Worm (Caenorhabditis elegans) whole organism, L4 larva: ENCODE results near the gene sdz-38.

Source experiments
- D1046.2 ChIP-seq: fragments of 200-800 bp; sonication (Bioruptor generic); IDR thresholded peaks from 2 replicates; pipeline ENCODE4 v1.3.6; 2022; ENCODE audit warnings: missing genetic modification characterization, missing compliant biosample characterization
- F10B5.3 ChIP-seq: sonication (generic microtip); optimal IDR thresholded peaks from 2 replicates; lab custom pipeline; 2016; ENCODE audit warnings: mild to moderate bottlenecking, missing genetic modification characterization, missing compliant biosample characterization
- Y105C5A.15 ChIP-seq: fragments of 200-800 bp; sonication (Bioruptor generic); IDR thresholded peaks from 2 replicates; pipeline ENCODE4 v1.3.6; 2022; ENCODE audit warnings: missing genetic modification characterization, missing compliant biosample characterization
- Y48G9A.11 ChIP-seq: fragments of 200-800 bp; sonication (Bioruptor generic); IDR thresholded peaks from 2 replicates; pipeline ENCODE4 v1.3.6; 2022; ENCODE audit warnings: missing genetic modification reagents, missing genetic modification characterization, missing compliant biosample characterization
- Y5F2A.4 ChIP-seq: fragments of 200-800 bp; sonication (Bioruptor generic); optimal IDR thresholded peaks from 2 replicates; lab custom pipeline; 2018; ENCODE audit warnings: mild to moderate bottlenecking, missing genetic modification characterization, missing compliant biosample characterization
- ZK337.2 ChIP-seq: fragments of 200-800 bp; sonication (Bioruptor generic); IDR thresholded peaks from 2 replicates; pipeline ENCODE4 v1.3.6; 2022; ENCODE audit warnings: missing genetic modification reagents, missing genetic modification characterization, missing compliant biosample characterization
- aha-1 ChIP-seq: fragments of 150-350 bp; peaks from one replicate; lab custom pipeline; 2014; ENCODE audit warnings: missing biosample characterization, missing genetic modification characterization
- aly-2 ChIP-seq: sonication (generic microtip); optimal IDR thresholded peaks from 2 replicates; lab custom pipeline; 2018; ENCODE audit warnings: missing biosample characterization, missing genetic modification characterization
- ama-1 ChIP-seq: fragments of 150-350 bp; optimal IDR thresholded peaks from 2 replicates; lab custom pipeline; 2014; ENCODE audit warnings: inconsistent platforms, mixed read lengths
- arid-1 ChIP-seq: fragments of 200-800 bp; sonication (Bioruptor generic); conservative IDR thresholded peaks from 2 replicates; pipeline ENCODE4 v1.3.6; 2022; ENCODE audit warnings: missing genetic modification reagents, missing genetic modification characterization, missing compliant biosample characterization
- attf-4 ChIP-seq: sonication (generic microtip); optimal IDR thresholded peaks from 3 replicates; lab custom pipeline; 2017; ENCODE audit warnings: missing biosample characterization, missing genetic modification characterization
- ceh-20 ChIP-seq: fragments of 200-800 bp; sonication (Bioruptor generic); IDR thresholded peaks from 2 replicates; pipeline ENCODE4 v1.3.6; 2022; ENCODE audit warnings: missing genetic modification reagents, missing genetic modification characterization, missing compliant biosample characterization
- ceh-28 ChIP-seq: fragments of 150-350 bp; optimal IDR thresholded peaks from 2 replicates; lab custom pipeline; 2014; ENCODE audit warnings: missing biosample characterization, missing genetic modification reagents, missing genetic modification characterization
- ceh-44 ChIP-seq: fragments of 200-800 bp; sonication (Bioruptor generic); IDR thresholded peaks from 2 replicates; pipeline ENCODE4 v1.3.6; 2022; ENCODE audit warnings: missing genetic modification reagents, missing genetic modification characterization, missing compliant biosample characterization
- ces-1 ChIP-seq: fragments of 150-350 bp; sonication (generic microtip); optimal IDR thresholded peaks from 4 replicates; lab custom pipeline; 2014; ENCODE audit warnings: missing biosample characterization, missing genetic modification reagents, missing genetic modification characterization
- ctbp-1 ChIP-seq: fragments of 200-800 bp; sonication (Bioruptor generic); IDR thresholded peaks from 2 replicates; pipeline ENCODE4 v1.3.6; 2022; ENCODE audit warnings: missing genetic modification reagents, missing genetic modification characterization, missing compliant biosample characterization
- daf-16 ChIP-seq, 3 experiments: sonication (generic microtip); optimal IDR thresholded peaks; 2 replicates each; lab custom pipeline; 2016 to 2017; ENCODE audit warnings: missing genetic modification characterization in 3 of 3, missing genetic modification reagents in 3 of 3, mild to moderate bottlenecking in 2 of 3, missing compliant biosample characterization in 2 of 3, missing biosample characterization in 1 of 3, moderate library complexity in 1 of 3
- daf-8 ChIP-seq: fragments of 200-800 bp; sonication (Bioruptor generic); IDR thresholded peaks from 2 replicates; pipeline ENCODE4 v1.3.6; 2022; ENCODE audit warnings: missing genetic modification characterization, missing compliant biosample characterization
- dmd-6 ChIP-seq: fragments of 200-800 bp; sonication (Bioruptor generic); IDR thresholded peaks from 2 replicates; pipeline ENCODE4 v1.3.6; 2022; ENCODE audit warnings: missing genetic modification reagents, missing genetic modification characterization, missing compliant biosample characterization
- dmd-8 ChIP-seq: fragments of 200-800 bp; sonication (Bioruptor generic); IDR thresholded peaks from 2 replicates; pipeline ENCODE4 v1.3.6; 2022; ENCODE audit warnings: missing genetic modification characterization, missing compliant biosample characterization
- dmd-9 ChIP-seq: fragments of 200-800 bp; sonication (Bioruptor generic); IDR thresholded peaks from 2 replicates; pipeline ENCODE4 v1.3.6; 2022; ENCODE audit warnings: missing genetic modification reagents, missing genetic modification characterization, missing compliant biosample characterization
- dpl-1 ChIP-seq: fragments of 150-350 bp; optimal IDR thresholded peaks from 2 replicates; lab custom pipeline; 2014; ENCODE audit warnings: missing biosample characterization, missing genetic modification reagents, missing genetic modification characterization
- duxl-1 ChIP-seq: sonication (generic microtip); optimal IDR thresholded peaks from 2 replicates; lab custom pipeline; 2016; ENCODE audit warnings: mild to moderate bottlenecking, missing genetic modification characterization, moderate library complexity, missing compliant biosample characterization; ENCODE audit not compliant: poor library complexity
- dve-1 ChIP-seq: sonication (generic microtip); optimal IDR thresholded peaks from 2 replicates; lab custom pipeline; 2017; ENCODE audit warnings: antibody characterized with exemption, mild to moderate bottlenecking, missing genetic modification characterization, missing compliant biosample characterization; ENCODE audit not compliant: insufficient read depth
- egl-27 ChIP-seq: sonication (generic microtip); optimal IDR thresholded peaks from 3 replicates; lab custom pipeline; 2017; ENCODE audit warnings: missing biosample characterization, missing genetic modification reagents, missing genetic modification characterization
- fkh-10 ChIP-seq: fragments of 150-350 bp; optimal IDR thresholded peaks from 2 replicates; lab custom pipeline; 2014; ENCODE audit warnings: missing biosample characterization, missing genetic modification reagents, missing genetic modification characterization
- hmg-1.1 ChIP-seq: fragments of 200-800 bp; sonication (Bioruptor generic); IDR thresholded peaks from 2 replicates; pipeline ENCODE4 v1.3.6; 2022; ENCODE audit warnings: missing genetic modification reagents, missing genetic modification characterization, missing compliant biosample characterization
- lim-7 ChIP-seq: fragments of 200-800 bp; sonication (Bioruptor generic); IDR thresholded peaks from 2 replicates; pipeline ENCODE4 v1.3.6; 2022; ENCODE audit warnings: missing genetic modification characterization, missing compliant biosample characterization
- lin-29 ChIP-seq: fragments of 200-800 bp; sonication (Bioruptor generic); IDR thresholded peaks from 2 replicates; pipeline ENCODE4 v1.3.6; 2022; ENCODE audit warnings: missing genetic modification reagents, missing genetic modification characterization, missing compliant biosample characterization
- lin-39 ChIP-seq: fragments of 150-350 bp; optimal IDR thresholded peaks from 2 replicates; lab custom pipeline; 2014; ENCODE audit warnings: missing biosample characterization, missing genetic modification reagents, missing genetic modification characterization
- madf-5 ChIP-seq, 2 experiments: fragments of 200-800 bp; sonication (Bioruptor generic); IDR thresholded peaks; 2 replicates each; pipeline ENCODE4 v1.3.6; 2022; ENCODE audit warnings: missing compliant biosample characterization in 2 of 2, missing genetic modification characterization in 2 of 2
- madf-9 ChIP-seq: fragments of 200-800 bp; sonication (Bioruptor generic); conservative IDR thresholded peaks from 2 replicates; pipeline ENCODE4 v1.3.6; 2022; ENCODE audit warnings: missing genetic modification reagents, missing genetic modification characterization, missing compliant biosample characterization
- mes-2 ChIP-seq: sonication (generic microtip); optimal IDR thresholded peaks from 2 replicates; lab custom pipeline; 2016; ENCODE audit warnings: missing genotype, mild to moderate bottlenecking, missing genetic modification characterization, missing compliant biosample characterization; ENCODE audit not compliant: poor library complexity, severe bottlenecking
- mxl-3 ChIP-seq: fragments of 200-800 bp; sonication (Bioruptor generic); optimal IDR thresholded peaks from 2 replicates; lab custom pipeline; 2018; ENCODE audit warnings: mild to moderate bottlenecking, missing genetic modification characterization, missing compliant biosample characterization
- nhr-10 ChIP-seq: fragments of 150-350 bp; optimal IDR thresholded peaks from 2 replicates; lab custom pipeline; 2014; ENCODE audit warnings: missing biosample characterization, missing genetic modification characterization
- nhr-111 ChIP-seq: fragments of 200-800 bp; sonication (Bioruptor generic); optimal IDR thresholded peaks from 2 replicates; lab custom pipeline; 2018; ENCODE audit warnings: mild to moderate bottlenecking, missing genetic modification characterization, missing compliant biosample characterization
- nhr-237 ChIP-seq: sonication (generic microtip); optimal IDR thresholded peaks from 2 replicates; lab custom pipeline; 2017; ENCODE audit warnings: missing biosample characterization, missing genetic modification characterization
- nhr-28 ChIP-seq: fragments of 150-350 bp; optimal IDR thresholded peaks from 2 replicates; lab custom pipeline; 2014; ENCODE audit warnings: missing biosample characterization, missing genetic modification characterization
- nhr-41 ChIP-seq: fragments of 200-800 bp; sonication (Bioruptor generic); IDR thresholded peaks from 2 replicates; pipeline ENCODE4 v1.3.6; 2022; ENCODE audit warnings: missing genetic modification reagents, missing genetic modification characterization, missing compliant biosample characterization
- nhr-6 ChIP-seq: fragments of 150-350 bp; optimal IDR thresholded peaks from 2 replicates; lab custom pipeline; 2014; ENCODE audit warnings: missing biosample characterization, missing genetic modification characterization
- nhr-77 ChIP-seq: fragments of 150-350 bp; optimal IDR thresholded peaks from 2 replicates; lab custom pipeline; 2014; ENCODE audit warnings: missing biosample characterization, missing genetic modification characterization
- php-3 ChIP-seq: fragments of 200-800 bp; sonication (Bioruptor generic); IDR thresholded peaks from 2 replicates; pipeline ENCODE4 v1.3.6; 2022; ENCODE audit warnings: missing genetic modification reagents, missing genetic modification characterization, missing compliant biosample characterization
- rbr-2 ChIP-seq: sonication (generic microtip); optimal IDR thresholded peaks from 2 replicates; lab custom pipeline; 2016; ENCODE audit warnings: missing genotype, missing genetic modification characterization, missing compliant biosample characterization
- skn-1 ChIP-seq: fragments of 150-350 bp; optimal IDR thresholded peaks from 2 replicates; lab custom pipeline; 2014; ENCODE audit warnings: missing biosample characterization, missing genetic modification characterization
- tag-97 ChIP-seq: fragments of 200-800 bp; sonication (Bioruptor generic); IDR thresholded peaks from 2 replicates; pipeline ENCODE4 v1.3.6; 2022; ENCODE audit warnings: missing genetic modification characterization, missing compliant biosample characterization
- tra-1 ChIP-seq: fragments of 200-800 bp; sonication (Bioruptor generic); IDR thresholded peaks from 2 replicates; pipeline ENCODE4 v1.3.6; 2022; ENCODE audit warnings: missing genetic modification reagents, missing genetic modification characterization, missing compliant biosample characterization
- unc-39 ChIP-seq: sonication (generic microtip); optimal IDR thresholded peaks from 2 replicates; lab custom pipeline; 2017; ENCODE audit warnings: missing biosample characterization, missing genetic modification characterization
- unc-62 ChIP-seq, 3 experiments: fragments of 150-350 bp in 1 of 3; sonication (generic microtip); optimal IDR thresholded peaks in 2 of 3; peaks in 1 of 3; 1 replicate in 1 of 3; 2 replicates in 2 of 3; lab custom pipeline; 2014 to 2017; ENCODE audit warnings: missing biosample characterization in 3 of 3, missing genetic modification characterization in 3 of 3, missing genetic modification reagents in 3 of 3, missing genotype in 1 of 3
- zfp-2 ChIP-seq: sonication (generic microtip); optimal IDR thresholded peaks from 2 replicates; lab custom pipeline; 2016; ENCODE audit warnings: mild to moderate bottlenecking, missing genetic modification characterization, missing compliant biosample characterization
- zip-11 ChIP-seq: fragments of 200-800 bp; sonication (Bioruptor generic); IDR thresholded peaks from 2 replicates; pipeline ENCODE4 v1.3.6; 2022; ENCODE audit warnings: missing genetic modification characterization, missing compliant biosample characterization
- ztf-7 ChIP-seq: fragments of 150-350 bp; optimal IDR thresholded peaks from 2 replicates; lab custom pipeline; 2014; ENCODE audit warnings: missing biosample characterization, missing genetic modification characterization

Gene sdz-38

ce11 chrII:9934570-9934969 lies 47.1 kb downstream of the sdz-38 start:
- 0 out of 2 replicates have a peak, but pooled peaks have one; percentile 32 for TF ChIP-seq arid-1 (GFP tag; lab: Robert Waterston, UW)
- no peak for TF ChIP-seq ceh-20 (GFP tag; lab: Robert Waterston, UW)
- no peak for TF ChIP-seq daf-16 (GFP tag; optimal IDR thresholded peaks at IDR 0.05; lab: Kevin White, UChicago)
- TF ChIP-seq daf-16 (tag; optimal IDR thresholded peaks at IDR 0.05; lab: Kevin White, UChicago): peak; percentile 14
- peak; percentile 58 for TF ChIP-seq nhr-111 (GFP tag; lab: Kevin White, UChicago)
- TF ChIP-seq F10B5.3 (tag; lab: Kevin White, UChicago): no peak
- no peak for TF ChIP-seq Y5F2A.4 (GFP tag; lab: Kevin White, UChicago)
- no peak for TF ChIP-seq madf-9
- no peak for TF ChIP-seq egl-27 (tag; lab: Kevin White, UChicago)
- TF ChIP-seq nhr-41 (GFP tag; lab: Robert Waterston, UW): no peak
- no peak for TF ChIP-seq daf-8 (GFP tag; lab: Robert Waterston, UW)
- no peak for TF ChIP-seq nhr-237 (tag; lab: Kevin White, UChicago)
- TF ChIP-seq zfp-2 (tag; lab: Kevin White, UChicago): no peak
- no peak for TF ChIP-seq nhr-28 (tag; lab: Kevin White, UChicago)
- TF ChIP-seq nhr-10 (tag; lab: Kevin White, UChicago): no peak
- TF ChIP-seq Y48G9A.11 (GFP tag; lab: Robert Waterston, UW): 0 out of 2 replicates have a peak, but pooled peaks have one; percentile 38
- TF ChIP-seq nhr-6 (tag; lab: Kevin White, UChicago): no peak
- no peak for TF ChIP-seq dve-1 (tag; lab: Kevin White, UChicago)
- TF ChIP-seq mes-2 (tag; lab: Kevin White, UChicago): peak; percentile 48
- TF ChIP-seq mxl-3 (GFP tag; lab: Kevin White, UChicago): no peak
- no peak for TF ChIP-seq attf-4 (tag; lab: Kevin White, UChicago)
- TF ChIP-seq ZK337.2 (GFP tag; lab: Robert Waterston, UW): 0 out of 2 replicates have a peak, but pooled peaks have one; percentile 15
- no peak for TF ChIP-seq ceh-28 (tag; lab: Kevin White, UChicago)
- TF ChIP-seq D1046.2 (GFP tag; lab: Robert Waterston, UW): 0 out of 2 replicates have a peak, but pooled peaks have one; percentile 25
- TF ChIP-seq unc-62 (GFP tag; optimal IDR thresholded peaks at IDR 0.05 in 1 of 2; lab: Kevin White, UChicago): no peak
- no peak for TF ChIP-seq unc-62 (tag; optimal IDR thresholded peaks at IDR 0.05; lab: Kevin White, UChicago)
- no peak for TF ChIP-seq unc-39
- no peak for TF ChIP-seq lin-39 (tag; lab: Kevin White, UChicago)
- no peak for TF ChIP-seq aly-2
- 0 out of 2 replicates have a peak, but pooled peaks have one; percentile 24 for TF ChIP-seq ctbp-1 (GFP tag; lab: Robert Waterston, UW)
- TF ChIP-seq duxl-1 (tag; lab: Kevin White, UChicago): peak; percentile 8
- TF ChIP-seq ama-1: peak; percentile 39
- 0 out of 2 replicates have a peak, but pooled peaks have one; percentile 61 for TF ChIP-seq lim-7 (GFP tag; lab: Robert Waterston, UW)
- TF ChIP-seq nhr-77 (tag; lab: Kevin White, UChicago): no peak
- TF ChIP-seq rbr-2: no peak
- TF ChIP-seq php-3 (GFP tag; lab: Robert Waterston, UW): 0 out of 2 replicates have a peak, but pooled peaks have one; percentile 32
- TF ChIP-seq dmd-8 (GFP tag; lab: Robert Waterston, UW): no peak
- TF ChIP-seq tra-1: no peak
- peak; percentile 12 for TF ChIP-seq aha-1 (tag; lab: Kevin White, UChicago)
- TF ChIP-seq lin-29 (GFP tag; lab: Robert Waterston, UW): 0 out of 2 replicates have a peak, but pooled peaks have one; percentile 38
- TF ChIP-seq dmd-6: no peak
- no peak for TF ChIP-seq dpl-1 (GFP tag; lab: Kevin White, UChicago)
- TF ChIP-seq hmg-1.1 (GFP tag; lab: Robert Waterston, UW): no peak
- TF ChIP-seq dmd-9: no peak
- TF ChIP-seq ztf-7 (tag; lab: Kevin White, UChicago): no peak
- 0 out of 4 replicates have a peak, but pooled peaks of 1 of the 2 experiments have one; percentile 36 for TF ChIP-seq madf-5 (GFP tag; IDR thresholded peaks at IDR 0.05; lab: Robert Waterston, UW)
- no peak for TF ChIP-seq fkh-10 (GFP tag; lab: Kevin White, UChicago)
- TF ChIP-seq tag-97 (GFP tag; lab: Robert Waterston, UW): no peak
- no peak for TF ChIP-seq skn-1 (tag; lab: Kevin White, UChicago)
- no peak for TF ChIP-seq ces-1 (GFP tag; lab: Kevin White, UChicago)
- no peak for TF ChIP-seq ceh-44 (GFP tag; lab: Robert Waterston, UW)
- TF ChIP-seq zip-11 (GFP tag; lab: Robert Waterston, UW): no peak
- TF ChIP-seq Y105C5A.15 (GFP tag; lab: Robert Waterston, UW): no peak
